Fruit fly (Drosophila melanogaster): ENCODE measurements around the gene eIF3g1.
A peak's percentile ranks its signal among the peaks of the same experiment; 100 is the strongest.

The eIF3g1 gene

dm6 chrX:2581793-2582503, 28.2 kb downstream of the eIF3g1 start (continued):
- TF ChIP-seq Adf1 (GFP tag; IDR thresholded peaks at IDR 0.05) (peak; percentile 62), Antp (GFP tag; optimal IDR thresholded peaks at IDR 0.05) (peak; percentile 84), H2.0 (GFP tag; IDR thresholded peaks at IDR 0.05) (peak; percentile 64), amos (GFP tag; IDR thresholded peaks at IDR 0.05; ENCODE audit: partially characterized antibody) (no peak), CG2199 (GFP tag; IDR thresholded peaks at IDR 0.05) (no peak), Max (GFP tag; optimal IDR thresholded peaks at IDR 0.05) (peak; percentile 60), CG13894 (tag; optimal IDR thresholded peaks at IDR 0.05) (peak; percentile 60), gcm (GFP tag; optimal IDR thresholded peaks at IDR 0.05) (no peak), B-H1 (GFP tag; IDR thresholded peaks at IDR 0.05) (peak; percentile 59; the same call in 2 of the 3 replicates), kni (GFP tag; optimal IDR thresholded peaks at IDR 0.05) (no peak), Nf-YC (tag; optimal IDR thresholded peaks at IDR 0.05) (peak; percentile 39), hkb (optimal IDR thresholded peaks at IDR 0.05) (no peak), hkb (GFP tag; IDR thresholded peaks at IDR 0.05) (peak; percentile 80), Med (GFP tag) (peak; percentile 97), CG1602 (GFP tag; optimal IDR thresholded peaks at IDR 0.05) (peak; percentile 23), bowl (GFP tag; IDR thresholded peaks at IDR 0.05) (no peak), D19A (tag; optimal IDR thresholded peaks at IDR 0.05) (peak; percentile 33), CG9609 (GFP tag; optimal IDR thresholded peaks at IDR 0.05) (peak; percentile 74), CG6683 (GFP tag; optimal IDR thresholded peaks at IDR 0.05) (peak; percentile 65), CG12299 (tag; optimal IDR thresholded peaks at IDR 0.05) (peak; percentile 33), abd-A (tag; optimal IDR thresholded peaks at IDR 0.05) (peak; percentile 33), btn (GFP tag; optimal IDR thresholded peaks at IDR 0.05) (peak; percentile 38), CG33557 (GFP tag; optimal IDR thresholded peaks at IDR 0.05) (no peak), trem (tag; optimal IDR thresholded peaks at IDR 0.05) (no peak), CG6813 (GFP tag; optimal IDR thresholded peaks at IDR 0.05) (peak; percentile 74), GATAe (GFP tag; conservative IDR thresholded peaks at IDR 0.05) (peak; percentile 42; the same call in 1 of the 2 replicates), CG30020 (tag; optimal IDR thresholded peaks at IDR 0.05) (no peak), CG13424 (tag; optimal IDR thresholded peaks at IDR 0.05) (peak; percentile 61), CG18619 (GFP tag; optimal IDR thresholded peaks at IDR 0.05) (peak; percentile 75), CG10431 (GFP tag; optimal IDR thresholded peaks at IDR 0.05) (no peak), Oli (tag; optimal IDR thresholded peaks at IDR 0.05) (peak; percentile 72), Ets97D (GFP tag; optimal IDR thresholded peaks at IDR 0.05) (peak; percentile 24), yki (optimal IDR thresholded peaks at IDR 0.05) (no peak), MTF-1 (GFP tag; optimal IDR thresholded peaks at IDR 0.05; ENCODE audit: borderline replicate concordance) (no peak), NK7.1 (GFP tag; optimal IDR thresholded peaks at IDR 0.05) (peak; percentile 74), CG11723 (GFP tag; optimal IDR thresholded peaks at IDR 0.05) (peak; percentile 6), pzg (GFP tag; optimal IDR thresholded peaks at IDR 0.05) (peak; percentile 13), Fer3 (tag; optimal IDR thresholded peaks at IDR 0.05) (peak; percentile 81), cas (GFP tag; IDR thresholded peaks at IDR 0.05) (peak; percentile 62; the same call in 1 of the 2 replicates), dysf (GFP tag; IDR thresholded peaks at IDR 0.05) (peak; percentile 88), Mes4 (GFP tag; optimal IDR thresholded peaks at IDR 0.05) (peak; percentile 36), sd (tag; optimal IDR thresholded peaks at IDR 0.05) (peak; percentile 52), prd (optimal IDR thresholded peaks at IDR 0.05) (no peak), prd (GFP tag; IDR thresholded peaks at IDR 0.05) (peak; percentile 86), CG10543 (GFP tag; optimal IDR thresholded peaks at IDR 0.05) (peak; percentile 51), Asciz (GFP tag; optimal IDR thresholded peaks at IDR 0.05) (peak; percentile 32), chm (GFP tag; IDR thresholded peaks at IDR 0.05) (no peak), CG16813 (GFP tag; IDR thresholded peaks at IDR 0.05; ENCODE audit: partially characterized antibody) (no peak), CG18764 (GFP tag; optimal IDR thresholded peaks at IDR 0.05) (peak; percentile 69), CG9215 (GFP tag; IDR thresholded peaks at IDR 0.05) (peak; percentile 69)
